Worm (Caenorhabditis elegans) whole organism, early embryonic: ENCODE data around the gene tceb-3.

Experiments used
- B0310.2 ChIP-seq: sonication (generic microtip); optimal IDR thresholded peaks from 2 replicates; lab custom pipeline; 2016; ENCODE audit warnings: mild to moderate bottlenecking, missing genetic modification characterization, missing compliant biosample characterization
- F13C5.2 ChIP-seq: sonication (generic microtip); optimal IDR thresholded peaks from 2 replicates; lab custom pipeline; 2017; ENCODE audit warnings: mild to moderate bottlenecking, missing genetic modification characterization, inconsistent platforms, missing compliant biosample characterization
- aly-1 ChIP-seq: sonication (generic microtip); optimal IDR thresholded peaks from 2 replicates; lab custom pipeline; 2016; ENCODE audit warnings: missing genetic modification characterization, missing compliant biosample characterization
- ama-1 ChIP-seq: fragments of 150-350 bp; optimal IDR thresholded peaks from 2 replicates; lab custom pipeline; 2014
- ceh-13 ChIP-seq: fragments of 200-800 bp; sonication (Bioruptor generic); optimal IDR thresholded peaks from 2 replicates; lab custom pipeline; 2018; ENCODE audit warnings: mild to moderate bottlenecking, missing genetic modification characterization, missing compliant biosample characterization
- ceh-36 ChIP-seq: sonication (generic microtip); optimal IDR thresholded peaks from 2 replicates; lab custom pipeline; 2016; ENCODE audit warnings: missing genetic modification characterization, inconsistent platforms, missing compliant biosample characterization
- ets-7 ChIP-seq: sonication (generic microtip); optimal IDR thresholded peaks from 2 replicates; lab custom pipeline; 2016; ENCODE audit warnings: missing genotype, missing genetic modification characterization, missing compliant biosample characterization
- flt-1 ChIP-seq: fragments of 200-800 bp; sonication (Bioruptor generic); IDR thresholded peaks from 2 replicates; pipeline ENCODE4 v1.3.6; 2022; ENCODE audit warnings: missing genetic modification characterization, missing compliant biosample characterization
- hmbx-1 ChIP-seq: sonication (generic microtip); optimal IDR thresholded peaks from 2 replicates; lab custom pipeline; 2016; ENCODE audit warnings: mild to moderate bottlenecking, missing genetic modification characterization, missing compliant biosample characterization
- hmg-4 ChIP-seq: fragments of 200-800 bp; sonication (Bioruptor generic); optimal IDR thresholded peaks from 2 replicates; lab custom pipeline; 2018; ENCODE audit warnings: mild to moderate bottlenecking, missing genetic modification characterization, missing compliant biosample characterization
- hnd-1 ChIP-seq: sonication (generic microtip); optimal IDR thresholded peaks from 2 replicates; lab custom pipeline; 2016; ENCODE audit warnings: missing genetic modification characterization, missing compliant biosample characterization
- pes-1 ChIP-seq: fragments of 200-800 bp; sonication (Bioruptor generic); IDR thresholded peaks from 2 replicates; pipeline ENCODE4 v1.3.6; 2022; ENCODE audit warnings: missing genetic modification reagents, missing genetic modification characterization, missing compliant biosample characterization
- scrt-1 ChIP-seq: fragments of 200-800 bp; sonication (Bioruptor generic); IDR thresholded peaks from 2 replicates; pipeline ENCODE4 v1.3.6; 2022; ENCODE audit warnings: missing genetic modification characterization, missing compliant biosample characterization
- sea-1 ChIP-seq: fragments of 200-800 bp; sonication (Bioruptor generic); conservative IDR thresholded peaks from 2 replicates; pipeline ENCODE4 v1.3.6; 2022; ENCODE audit warnings: missing genetic modification characterization, missing compliant biosample characterization
- tbx-11 ChIP-seq: fragments of 200-800 bp; sonication (Bioruptor generic); IDR thresholded peaks from 2 replicates; pipeline ENCODE4 v1.3.6; 2022; ENCODE audit warnings: missing genetic modification characterization, missing compliant biosample characterization
- tbx-37 ChIP-seq: fragments of 200-800 bp; sonication (Bioruptor generic); conservative IDR thresholded peaks from 2 replicates; pipeline ENCODE4 v1.3.6; 2022; ENCODE audit warnings: missing genetic modification reagents, missing genetic modification characterization, missing compliant biosample characterization
- tra-4 ChIP-seq: sonication (generic microtip); optimal IDR thresholded peaks from 2 replicates; lab custom pipeline; 2017; ENCODE audit warnings: missing genetic modification characterization, missing compliant biosample characterization

Gene tceb-3

ce11 chrII:10933948-10934722 is 13.1 kb downstream of the tceb-3 start:
- no peak for TF ChIP-seq aly-1 (tag; lab: Kevin White, UChicago)
- no peak for TF ChIP-seq ceh-36
- no peak for TF ChIP-seq pes-1 (GFP tag; lab: Robert Waterston, UW)
- TF ChIP-seq F13C5.2 (tag; lab: Kevin White, UChicago), result no peak
- TF ChIP-seq ceh-13, result no peak
- no peak for TF ChIP-seq ets-7
- TF ChIP-seq hnd-1 (tag; lab: Kevin White, UChicago), result no peak
- TF ChIP-seq hmg-4 (GFP tag; lab: Kevin White, UChicago), result no peak
- TF ChIP-seq tbx-37 (GFP tag; lab: Robert Waterston, UW), result no peak
- no peak for TF ChIP-seq sea-1 (GFP tag; lab: Robert Waterston, UW)
- no peak for TF ChIP-seq ama-1 (lab: Kevin White, UChicago)
- no peak for TF ChIP-seq tra-4 (tag; lab: Kevin White, UChicago)
- TF ChIP-seq tbx-11 (GFP tag; lab: Robert Waterston, UW), result no peak
- TF ChIP-seq B0310.2 (tag; lab: Kevin White, UChicago), result no peak
- TF ChIP-seq scrt-1 (GFP tag; lab: Robert Waterston, UW), result no peak

- TF ChIP-seq sea-1 (GFP tag; lab: Robert Waterston, UW), result no peak
- TF ChIP-seq pes-1 (GFP tag; lab: Robert Waterston, UW), result no peak
- no peak for TF ChIP-seq scrt-1 (GFP tag; lab: Robert Waterston, UW)
- TF ChIP-seq tbx-11 (GFP tag; lab: Robert Waterston, UW), result no peak
- TF ChIP-seq ets-7, result no peak
- no peak for TF ChIP-seq hmg-4 (GFP tag; lab: Kevin White, UChicago)
- TF ChIP-seq flt-1 (GFP tag; lab: Robert Waterston, UW), result no peak
- TF ChIP-seq tra-4 (tag; lab: Kevin White, UChicago), result no peak
- no peak for TF ChIP-seq ama-1 (lab: Kevin White, UChicago)
- no peak for TF ChIP-seq B0310.2 (tag; lab: Kevin White, UChicago)
- no peak for TF ChIP-seq hnd-1 (tag; lab: Kevin White, UChicago)
- TF ChIP-seq F13C5.2 (tag; lab: Kevin White, UChicago), result no peak
- no peak for TF ChIP-seq aly-1 (tag; lab: Kevin White, UChicago)
- TF ChIP-seq hmbx-1 (tag; lab: Kevin White, UChicago), result no peak
- TF ChIP-seq ceh-36, result no peak
- TF ChIP-seq tbx-37 (GFP tag; lab: Robert Waterston, UW), result no peak
- TF ChIP-seq ceh-13, result no peak
Measured at ce11 chrII:10932305-10932704, 14.9 kb downstream of the tceb-3 start.

ce11 chrII:10930678-10931650 is 16.3 kb downstream of the tceb-3 start:
- TF ChIP-seq tbx-37 (GFP tag; lab: Robert Waterston, UW), result no peak
- TF ChIP-seq tra-4 (tag; lab: Kevin White, UChicago), result no peak
- no peak for TF ChIP-seq ceh-13
- no peak for TF ChIP-seq hmg-4 (GFP tag; lab: Kevin White, UChicago)

DNA sequence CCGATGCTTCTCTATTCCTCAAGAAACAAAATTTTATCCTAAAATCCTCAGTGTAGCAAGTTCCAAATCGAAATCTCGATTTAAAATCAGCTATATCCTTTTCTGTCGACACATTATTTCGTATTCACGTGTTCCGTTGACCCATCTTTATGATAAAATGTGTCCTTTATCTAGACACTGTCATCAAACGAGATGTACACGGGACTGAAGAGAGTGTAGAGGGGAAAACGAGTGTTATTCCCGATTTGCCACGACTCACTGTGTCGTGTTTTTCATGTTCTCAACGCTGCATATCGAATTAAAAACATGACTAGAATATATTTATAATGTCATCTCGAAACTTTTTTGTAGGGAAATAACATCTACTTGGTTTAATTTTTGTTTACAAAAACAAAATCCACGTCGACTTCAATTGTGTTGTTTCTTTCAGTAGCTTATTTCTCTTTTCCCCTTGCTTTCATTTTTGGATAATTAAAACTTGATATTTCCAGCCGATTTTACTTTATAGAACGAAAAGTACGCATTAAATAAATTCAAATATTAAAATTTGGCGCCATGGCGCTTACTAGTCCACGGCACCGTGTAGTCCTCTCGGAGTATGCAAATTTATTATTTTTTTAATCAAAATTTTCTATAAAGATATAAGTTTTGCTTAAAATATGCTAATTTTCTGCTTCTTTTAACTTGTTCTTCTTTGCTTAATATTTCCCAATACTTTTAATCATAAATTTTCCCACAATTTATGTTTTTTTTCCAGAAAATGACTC is 21.2 kb downstream of the tceb-3 start, which contains the start of gene metr-1:
metr-1 (plus strand) TSS at position 758 of the 767 bp plus-strand sequence.
- TF ChIP-seq B0310.2 (tag; lab: Kevin White, UChicago), result no peak
- no peak for TF ChIP-seq hmg-4 (GFP tag; lab: Kevin White, UChicago)
- no peak for TF ChIP-seq sea-1 (GFP tag; lab: Robert Waterston, UW)
- no peak for TF ChIP-seq flt-1 (GFP tag; lab: Robert Waterston, UW)
- TF ChIP-seq ets-7, result no peak
- TF ChIP-seq scrt-1 (GFP tag; lab: Robert Waterston, UW), result no peak
- TF ChIP-seq ceh-13, result no peak
- no peak for TF ChIP-seq ama-1 (lab: Kevin White, UChicago)
- TF ChIP-seq ceh-36, result no peak
- no peak for TF ChIP-seq pes-1 (GFP tag; lab: Robert Waterston, UW)
- no peak for TF ChIP-seq hnd-1 (tag; lab: Kevin White, UChicago)
- no peak for TF ChIP-seq hmbx-1 (tag; lab: Kevin White, UChicago)
- TF ChIP-seq tra-4 (tag; lab: Kevin White, UChicago), result no peak
- no peak for TF ChIP-seq tbx-11 (GFP tag; lab: Robert Waterston, UW)
- TF ChIP-seq tbx-37 (GFP tag; lab: Robert Waterston, UW), result no peak
- TF ChIP-seq F13C5.2 (tag; lab: Kevin White, UChicago), result no peak
- no peak for TF ChIP-seq aly-1 (tag; lab: Kevin White, UChicago)

DNA sequence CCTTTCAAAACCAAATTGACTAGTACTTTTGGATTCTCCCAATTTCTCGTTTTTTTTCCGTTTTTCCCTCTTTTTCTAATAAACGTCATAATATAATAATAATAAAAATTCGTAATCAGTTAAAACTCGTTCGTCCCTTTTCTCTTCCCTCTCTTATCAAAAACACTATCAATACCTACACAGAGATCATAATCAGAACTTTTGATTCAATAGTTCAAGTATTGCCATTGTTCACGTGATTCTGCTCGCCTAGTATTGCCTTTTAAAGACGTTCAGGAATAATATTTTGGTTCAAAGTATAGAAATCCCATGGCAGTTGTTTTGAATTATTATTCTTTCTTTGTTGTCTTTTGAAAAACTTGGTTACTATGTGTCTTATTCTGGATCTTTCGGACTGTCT is 22.5 kb downstream of the tceb-3 start:
- TF ChIP-seq flt-1 (GFP tag; lab: Robert Waterston, UW) (no peak), ceh-13 (no peak), ceh-36 (no peak), F13C5.2 (tag; lab: Kevin White, UChicago) (no peak), tra-4 (tag; lab: Kevin White, UChicago) (no peak), pes-1 (GFP tag; lab: Robert Waterston, UW) (no peak), sea-1 (GFP tag; lab: Robert Waterston, UW) (no peak), B0310.2 (tag; lab: Kevin White, UChicago) (no peak), aly-1 (tag; lab: Kevin White, UChicago) (no peak), hmg-4 (GFP tag; lab: Kevin White, UChicago) (no peak), ama-1 (lab: Kevin White, UChicago) (no peak), ets-7 (no peak), tbx-37 (GFP tag; lab: Robert Waterston, UW) (no peak), scrt-1 (GFP tag; lab: Robert Waterston, UW) (no peak), hnd-1 (tag; lab: Kevin White, UChicago) (no peak), tbx-11 (GFP tag; lab: Robert Waterston, UW) (no peak), hmbx-1 (tag; lab: Kevin White, UChicago) (no peak)
